Worm (Caenorhabditis elegans) whole organism, L1 larva: ENCODE data around the gene T13C5.9.

Experiments used
- irx-1 ChIP-seq: sonication (generic microtip); optimal IDR thresholded peaks from 2 replicates; lab custom pipeline; 2016; ENCODE audit warnings: missing genetic modification characterization, missing compliant biosample characterization
- jun-1 ChIP-seq: fragments of 150-350 bp; optimal IDR thresholded peaks from 2 replicates; lab custom pipeline; 2014; ENCODE audit warnings: missing biosample characterization, missing genetic modification reagents, missing genetic modification characterization
- lin-13 ChIP-seq: fragments of 150-350 bp; optimal IDR thresholded peaks from 2 replicates; lab custom pipeline; 2014; ENCODE audit warnings: missing biosample characterization, missing genetic modification reagents, missing genetic modification characterization
- unc-62 ChIP-seq: fragments of 150-350 bp; optimal IDR thresholded peaks from 2 replicates; lab custom pipeline; 2014; ENCODE audit warnings: missing biosample characterization, missing genetic modification reagents, missing genetic modification characterization

DNA sequence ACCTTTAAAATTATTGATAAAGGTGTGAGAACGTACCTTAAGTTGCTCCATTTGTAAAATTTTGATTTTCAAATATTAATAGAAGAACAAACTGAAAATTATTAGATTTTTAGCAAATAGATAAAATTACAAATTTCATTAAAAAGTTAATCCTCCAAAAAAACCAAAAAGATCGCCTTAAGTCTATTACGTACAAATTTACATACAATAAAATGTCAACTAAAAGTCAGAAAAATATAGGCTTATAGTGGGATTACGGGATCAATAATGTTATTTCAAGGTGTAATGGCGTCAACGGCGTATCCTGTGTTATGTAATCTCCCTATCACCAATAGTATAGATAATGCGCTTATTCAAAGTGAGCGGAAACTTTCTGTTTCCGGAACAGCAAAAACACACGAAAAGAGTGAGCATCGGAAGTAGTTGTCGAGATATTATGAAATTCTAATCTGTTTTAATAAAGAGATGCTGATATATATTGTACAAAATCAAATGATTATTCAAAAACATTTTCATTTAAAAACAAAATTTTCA, 4.2 kb downstream of the T13C5.9 start, which contains the start of gene ceh-54:
- TF ChIP-seq irx-1 (tag; lab: Kevin White, UChicago) (no peak), unc-62 (GFP tag; lab: Kevin White, UChicago) (no peak), lin-13 (GFP tag; lab: Kevin White, UChicago) (no peak), jun-1 (tag; lab: Kevin White, UChicago) (no peak)
